Worm (Caenorhabditis elegans) whole organism, L1 larva: ENCODE data around the gene F56D5.3.

Experiments
- C04F5.9 ChIP-seq: sonication (generic microtip); optimal IDR thresholded peaks from 2 replicates; lab custom pipeline; 2016; ENCODE audit warnings: missing genetic modification characterization, missing compliant biosample characterization
- C16A3.4 ChIP-seq: fragments of 150-350 bp; optimal IDR thresholded peaks from 2 replicates; lab custom pipeline; 2014; ENCODE audit warnings: missing biosample characterization, missing genetic modification characterization
- C34B4.2 ChIP-seq: sonication (generic microtip); optimal IDR thresholded peaks from 2 replicates; lab custom pipeline; 2017; ENCODE audit warnings: mild to moderate bottlenecking, missing genetic modification characterization, missing compliant biosample characterization
- F16B12.6 ChIP-seq: fragments of 150-350 bp; optimal IDR thresholded peaks from 2 replicates; lab custom pipeline; 2014; ENCODE audit warnings: missing biosample characterization, missing genetic modification characterization
- ama-1 ChIP-seq: fragments of 150-350 bp; optimal IDR thresholded peaks from 2 replicates; lab custom pipeline; 2014
- blmp-1 ChIP-seq: fragments of 150-350 bp; optimal IDR thresholded peaks from 2 replicates; lab custom pipeline; 2014; ENCODE audit warnings: missing biosample characterization, missing genetic modification characterization
- ceh-63 ChIP-seq: fragments of 200-800 bp; sonication (Bioruptor generic); optimal IDR thresholded peaks from 2 replicates; lab custom pipeline; 2018; ENCODE audit warnings: mild to moderate bottlenecking, missing genetic modification characterization, missing compliant biosample characterization
- ceh-8 ChIP-seq: fragments of 200-800 bp; sonication (Bioruptor generic); optimal IDR thresholded peaks from 2 replicates; lab custom pipeline; 2018; ENCODE audit warnings: mild to moderate bottlenecking, missing genetic modification characterization, moderate library complexity, missing compliant biosample characterization
- ceh-82 ChIP-seq, 3 experiments: fragments of 150-350 bp in 1 of 3; sonication (generic microtip) in 2 of 3; optimal IDR thresholded peaks; 2 replicates each; lab custom pipeline; 2014 to 2017; ENCODE audit warnings: missing biosample characterization in 3 of 3, missing genetic modification characterization in 3 of 3
- ceh-90 ChIP-seq: sonication (generic microtip); optimal IDR thresholded peaks from 2 replicates; lab custom pipeline; 2016; ENCODE audit warnings: missing genetic modification characterization, missing compliant biosample characterization
- dpl-1 ChIP-seq, 3 experiments: fragments of 150-350 bp in 2 of 3; sonication (generic microtip) in 1 of 3; optimal IDR thresholded peaks; 2 replicates each; lab custom pipeline; 2014 to 2017; ENCODE audit warnings: missing biosample characterization in 3 of 3, missing genetic modification characterization in 3 of 3, missing genetic modification reagents in 3 of 3
- dsc-1 ChIP-seq: sonication (generic microtip); optimal IDR thresholded peaks from 2 replicates; lab custom pipeline; 2016; ENCODE audit warnings: mild to moderate bottlenecking, missing genetic modification characterization, missing compliant biosample characterization
- efl-1 ChIP-seq, 4 experiments: fragments of 150-350 bp; optimal IDR thresholded peaks in 3 of 4; peaks in 1 of 4; 1 replicate in 1 of 4; 2 replicates in 3 of 4; lab custom pipeline; 2014; ENCODE audit warnings: missing biosample characterization in 2 of 4, missing genetic modification characterization in 2 of 4, missing genetic modification reagents in 2 of 4
- efl-3 ChIP-seq: fragments of 200-800 bp; sonication (Bioruptor generic); optimal IDR thresholded peaks from 2 replicates; lab custom pipeline; 2018; ENCODE audit warnings: mild to moderate bottlenecking, missing genetic modification characterization, missing compliant biosample characterization
- egl-27 ChIP-seq, 2 experiments: fragments of 150-350 bp in 1 of 2; sonication (generic microtip); optimal IDR thresholded peaks; 3 replicates each; lab custom pipeline; 2017 to 2018; ENCODE audit warnings: missing biosample characterization in 2 of 2, missing genetic modification characterization in 2 of 2, missing genetic modification reagents in 2 of 2
- elt-3 ChIP-seq, 6 experiments: fragments of 150-350 bp in 1 of 6; sonication (generic microtip); optimal IDR thresholded peaks; 2 replicates each; lab custom pipeline; 2017 to 2018; ENCODE audit warnings: missing biosample characterization in 6 of 6, missing genetic modification characterization in 6 of 6, inconsistent platforms in 1 of 6
- fkh-4 ChIP-seq: sonication (generic microtip); optimal IDR thresholded peaks from 2 replicates; lab custom pipeline; 2016; ENCODE audit warnings: missing compliant biosample characterization, missing genetic modification characterization, borderline replicate concordance
- grh-1 ChIP-seq: fragments of 200-800 bp; sonication (Bioruptor generic); IDR thresholded peaks from 2 replicates; pipeline ENCODE4 v1.3.6; 2022; ENCODE audit warnings: missing genetic modification reagents, missing genetic modification characterization, missing compliant biosample characterization
- irx-1 ChIP-seq: sonication (generic microtip); optimal IDR thresholded peaks from 2 replicates; lab custom pipeline; 2016; ENCODE audit warnings: missing genetic modification characterization, missing compliant biosample characterization
- isw-1 ChIP-seq: fragments of 200-800 bp; sonication (Bioruptor generic); IDR thresholded peaks from 2 replicates; pipeline ENCODE4 v1.3.6; 2022; ENCODE audit warnings: missing genetic modification characterization, missing compliant biosample characterization
- jun-1 ChIP-seq: fragments of 150-350 bp; optimal IDR thresholded peaks from 2 replicates; lab custom pipeline; 2014; ENCODE audit warnings: missing biosample characterization, missing genetic modification reagents, missing genetic modification characterization
- lin-14 ChIP-seq: fragments of 200-800 bp; sonication (Bioruptor generic); optimal IDR thresholded peaks from 2 replicates; lab custom pipeline; 2018; ENCODE audit warnings: mild to moderate bottlenecking, missing genetic modification characterization, moderate library complexity, missing compliant biosample characterization
- lin-35 ChIP-seq, 2 experiments: fragments of 150-350 bp; optimal IDR thresholded peaks; 2 replicates each; lab custom pipeline; 2014; ENCODE audit warnings: missing biosample characterization in 2 of 2, missing genetic modification characterization in 2 of 2, missing genetic modification reagents in 2 of 2
- lin-39 ChIP-seq: fragments of 150-350 bp; optimal IDR thresholded peaks from 2 replicates; lab custom pipeline; 2014; ENCODE audit warnings: missing biosample characterization, missing genetic modification reagents, missing genetic modification characterization
- lsy-2 ChIP-seq, 2 experiments: fragments of 150-350 bp; optimal IDR thresholded peaks; 2 replicates each; lab custom pipeline; 2014; ENCODE audit warnings: missing biosample characterization in 2 of 2, missing genetic modification characterization in 2 of 2
- mab-9 ChIP-seq: fragments of 200-800 bp; sonication (Bioruptor generic); IDR thresholded peaks from 2 replicates; pipeline ENCODE4 v1.3.6; 2022; ENCODE audit warnings: missing genetic modification reagents, missing genetic modification characterization, missing compliant biosample characterization
- mdl-1 ChIP-seq, 2 experiments: fragments of 150-350 bp; optimal IDR thresholded peaks; 2 replicates each; lab custom pipeline; 2014 to 2017; ENCODE audit warnings: missing biosample characterization in 2 of 2, missing genetic modification characterization in 2 of 2, inconsistent platforms in 1 of 2
- mep-1 ChIP-seq: fragments of 150-350 bp; optimal IDR thresholded peaks from 2 replicates; lab custom pipeline; 2014; ENCODE audit warnings: missing biosample characterization, missing genetic modification characterization
- nhr-11 ChIP-seq: fragments of 150-350 bp; optimal IDR thresholded peaks from 2 replicates; lab custom pipeline; 2014; ENCODE audit warnings: missing biosample characterization, missing genetic modification characterization
- nhr-20 ChIP-seq: sonication (generic microtip); optimal IDR thresholded peaks from 2 replicates; lab custom pipeline; 2016; ENCODE audit warnings: mild to moderate bottlenecking, missing genetic modification characterization, missing compliant biosample characterization
- nhr-237 ChIP-seq: fragments of 150-350 bp; optimal IDR thresholded peaks from 2 replicates; lab custom pipeline; 2014; ENCODE audit warnings: missing biosample characterization, missing genetic modification characterization
- nhr-47 ChIP-seq: sonication (generic microtip); optimal IDR thresholded peaks from 2 replicates; lab custom pipeline; 2016; ENCODE audit warnings: mild to moderate bottlenecking, missing genetic modification characterization, moderate library complexity, missing compliant biosample characterization
- nhr-71 ChIP-seq: sonication (generic microtip); optimal IDR thresholded peaks from 2 replicates; lab custom pipeline; 2016; ENCODE audit warnings: mild to moderate bottlenecking, missing genetic modification characterization, moderate library complexity, missing compliant biosample characterization
- nhr-84 ChIP-seq: sonication (generic microtip); optimal IDR thresholded peaks from 2 replicates; lab custom pipeline; 2017; ENCODE audit warnings: missing biosample characterization, missing genetic modification characterization
- nhr-85 ChIP-seq: sonication (generic microtip); peaks from one replicate; lab custom pipeline; 2016; ENCODE audit warnings: missing genetic modification characterization, inconsistent platforms, missing compliant biosample characterization
- nhr-90 ChIP-seq: sonication (generic microtip); optimal IDR thresholded peaks from 2 replicates; lab custom pipeline; 2016; ENCODE audit warnings: mild to moderate bottlenecking, missing genetic modification characterization, missing compliant biosample characterization; ENCODE audit not compliant: poor library complexity
- rnt-1 ChIP-seq: sonication (generic microtip); optimal IDR thresholded peaks from 2 replicates; lab custom pipeline; 2016; ENCODE audit warnings: mild to moderate bottlenecking, missing genetic modification characterization, moderate library complexity, missing compliant biosample characterization
- skn-1 ChIP-seq: fragments of 150-350 bp; optimal IDR thresholded peaks from 2 replicates; lab custom pipeline; 2014; ENCODE audit warnings: missing biosample characterization, missing genetic modification characterization
- snpc-4 ChIP-seq: fragments of 150-350 bp; optimal IDR thresholded peaks from 2 replicates; lab custom pipeline; 2014; ENCODE audit warnings: missing biosample characterization, missing genetic modification characterization
- snu-23 ChIP-seq: sonication (generic microtip); optimal IDR thresholded peaks from 2 replicates; lab custom pipeline; 2016; ENCODE audit warnings: missing genetic modification characterization, missing compliant biosample characterization
- sup-37 ChIP-seq: fragments of 200-800 bp; sonication (Bioruptor generic); optimal IDR thresholded peaks from 2 replicates; lab custom pipeline; 2018; ENCODE audit warnings: mild to moderate bottlenecking, missing genetic modification characterization, missing compliant biosample characterization
- swsn-7 ChIP-seq: sonication (generic microtip); optimal IDR thresholded peaks from 2 replicates; lab custom pipeline; 2016; ENCODE audit warnings: missing genetic modification characterization, missing compliant biosample characterization
- tbx-2 ChIP-seq: sonication (generic microtip); optimal IDR thresholded peaks from 2 replicates; lab custom pipeline; 2016; ENCODE audit warnings: missing genetic modification characterization, missing compliant biosample characterization
- unc-130 ChIP-seq: fragments of 150-350 bp; optimal IDR thresholded peaks from 2 replicates; lab custom pipeline; 2017; ENCODE audit warnings: missing biosample characterization, missing genetic modification characterization, inconsistent platforms
- unc-86 ChIP-seq: sonication (generic microtip); optimal IDR thresholded peaks from 2 replicates; lab custom pipeline; 2016; ENCODE audit warnings: missing genetic modification characterization, missing compliant biosample characterization
- xbp-1 ChIP-seq: sonication (generic microtip); optimal IDR thresholded peaks from 2 replicates; lab custom pipeline; 2016; ENCODE audit warnings: missing genetic modification characterization, missing compliant biosample characterization
- zag-1 ChIP-seq: fragments of 150-350 bp; optimal IDR thresholded peaks from 2 replicates; lab custom pipeline; 2014; ENCODE audit warnings: missing biosample characterization, missing genetic modification characterization
- zip-4 ChIP-seq: fragments of 200-800 bp; sonication (Bioruptor generic); optimal IDR thresholded peaks from 2 replicates; lab custom pipeline; 2018; ENCODE audit warnings: mild to moderate bottlenecking, missing genetic modification characterization, moderate library complexity, missing compliant biosample characterization
- ztf-11 ChIP-seq, 2 experiments: sonication (generic microtip); optimal IDR thresholded peaks; 2 replicates each; lab custom pipeline; 2016 to 2017; ENCODE audit warnings: missing genetic modification characterization in 2 of 2, missing biosample characterization in 1 of 2, missing compliant biosample characterization in 1 of 2

Gene F56D5.3

DNA sequence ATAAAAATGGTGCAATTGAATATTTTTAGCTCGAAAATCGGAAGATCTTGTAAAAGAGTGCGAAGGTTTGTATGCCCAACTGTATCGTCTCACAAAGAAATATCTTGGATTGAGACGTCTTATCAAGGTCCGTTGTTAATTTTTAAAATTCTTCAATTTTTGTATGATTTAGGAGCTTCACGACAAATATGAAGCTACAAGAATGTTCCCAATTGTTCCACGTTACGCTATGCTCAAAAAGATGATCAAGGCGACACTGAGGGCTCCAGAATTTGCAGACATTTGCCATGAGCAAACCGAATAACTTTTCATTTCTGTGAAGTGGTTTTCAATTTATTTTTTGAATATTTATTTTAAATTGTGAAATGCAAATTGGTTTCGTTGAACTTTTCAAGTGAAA, 41.4 kb downstream of the F56D5.3 start (continued):
- TF ChIP-seq efl-1 (optimal IDR thresholded peaks at IDR 0.05; lab: Kevin White, UChicago) (no peak), efl-1 (GFP tag; optimal IDR thresholded peaks at IDR 0.05 in 1 of 2; lab: Kevin White, UChicago) (peak in 1 of 2 experiments; percentile 91), irx-1 (no peak), nhr-85 (tag; lab: Kevin White, UChicago) (peak; percentile 75), nhr-11 (no peak), lin-14 (GFP tag; lab: Kevin White, UChicago) (no peak), unc-130 (no peak), ztf-11 (tag; optimal IDR thresholded peaks at IDR 0.05; lab: Kevin White, UChicago) (no peak), zip-4 (GFP tag; lab: Kevin White, UChicago) (no peak), efl-3 (GFP tag; lab: Kevin White, UChicago) (no peak), egl-27 (tag; optimal IDR thresholded peaks at IDR 0.05; lab: Kevin White, UChicago) (no peak), jun-1 (tag; lab: Kevin White, UChicago) (no peak), C34B4.2 (tag; lab: Kevin White, UChicago) (no peak), mdl-1 (tag; optimal IDR thresholded peaks at IDR 0.05; lab: Kevin White, UChicago) (no peak)
- TF ChIP-seq, all 84 proteins: peak for 16

DNA sequence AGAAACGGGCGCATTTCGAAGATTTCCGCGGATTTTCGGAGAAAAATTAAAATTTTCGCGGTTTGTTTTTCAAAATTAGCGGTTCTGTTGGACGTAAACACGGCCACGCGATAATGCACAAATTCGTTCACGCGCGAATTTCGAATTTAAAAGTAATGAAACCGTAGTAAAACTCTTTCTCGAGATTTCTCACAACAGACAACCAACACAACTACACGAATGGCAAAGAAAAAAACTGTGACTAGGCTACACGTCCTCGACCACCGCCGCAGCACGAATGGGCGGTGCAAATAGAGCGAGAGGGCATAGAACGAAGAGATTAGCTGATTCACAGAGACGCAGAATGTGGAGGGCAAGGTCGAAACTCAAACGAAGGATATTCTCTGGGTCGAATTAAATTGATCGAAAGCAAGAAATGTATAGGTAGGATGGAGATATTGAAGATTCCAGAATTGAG, 43.5 kb downstream of the F56D5.3 start, which contains the start of gene idh-1:
idh-1 (minus strand) TSS at position 228 of the 457 bp plus-strand sequence.
- TF ChIP-seq swsn-7 (tag; lab: Kevin White, UChicago): peak; percentile 13
- TF ChIP-seq rnt-1 (tag; lab: Kevin White, UChicago): peak; percentile 59
- TF ChIP-seq lin-39 (tag; lab: Kevin White, UChicago): no peak
- peak; percentile 33 for TF ChIP-seq blmp-1 (tag; lab: Kevin White, UChicago)
- no peak for TF ChIP-seq ceh-63
- peak; percentile 72 to 85 (median 74) for TF ChIP-seq dpl-1 (GFP tag; optimal IDR thresholded peaks at IDR 0.05; lab: Kevin White, UChicago)
- no peak for TF ChIP-seq C16A3.4 (tag; lab: Kevin White, UChicago)
- peak; percentile 33 for TF ChIP-seq nhr-47
- peak; percentile 81 for TF ChIP-seq nhr-85 (tag; lab: Kevin White, UChicago)
- peak; percentile 85 for TF ChIP-seq ama-1
- TF ChIP-seq mab-9: 0 out of 2 replicates have a peak, but pooled peaks have one; percentile 18
- TF ChIP-seq nhr-71 (tag; lab: Kevin White, UChicago): peak; percentile 75
- TF ChIP-seq lsy-2 (tag; optimal IDR thresholded peaks at IDR 0.05; lab: Kevin White, UChicago): peak; percentile 32 to 42
- TF ChIP-seq lin-35 (GFP tag; optimal IDR thresholded peaks at IDR 0.05; lab: Kevin White, UChicago): peak; percentile 61 to 88
- TF ChIP-seq egl-27 (tag; optimal IDR thresholded peaks at IDR 0.05; lab: Kevin White, UChicago): no peak
- peak; percentile 65 for TF ChIP-seq F16B12.6 (tag; lab: Kevin White, UChicago)
- TF ChIP-seq nhr-20: peak; percentile 69
- TF ChIP-seq xbp-1: peak; percentile 45
- peak; percentile 90 for TF ChIP-seq lin-14 (GFP tag; lab: Kevin White, UChicago)
- no peak for TF ChIP-seq unc-86 (tag; lab: Kevin White, UChicago)
- peak; percentile 25 for TF ChIP-seq nhr-237 (tag; lab: Kevin White, UChicago)
- TF ChIP-seq C04F5.9: no peak
- TF ChIP-seq ceh-8 (GFP tag; lab: Kevin White, UChicago): no peak
- no peak for TF ChIP-seq fkh-4 (tag; lab: Kevin White, UChicago)
- TF ChIP-seq grh-1 (GFP tag; lab: Robert Waterston, UW): peak; percentile 23; the same call in 1 of the 2 replicates
- TF ChIP-seq snpc-4 (tag; lab: Kevin White, UChicago): peak; percentile 77
- TF ChIP-seq ceh-82 (tag; optimal IDR thresholded peaks at IDR 0.05; lab: Kevin White, UChicago): peak in 2 of 3 experiments; percentile 10 to 14
- TF ChIP-seq nhr-84 (tag; lab: Kevin White, UChicago): no peak
- TF ChIP-seq sup-37 (GFP tag; lab: Kevin White, UChicago): no peak
- peak in 2 of 6 experiments; percentile 20 to 66 for TF ChIP-seq elt-3 (tag; optimal IDR thresholded peaks at IDR 0.05; lab: Kevin White, UChicago)
- peak; percentile 23 for TF ChIP-seq nhr-90 (tag; lab: Kevin White, UChicago)
- no peak for TF ChIP-seq isw-1
- TF ChIP-seq efl-1 (optimal IDR thresholded peaks at IDR 0.05; lab: Kevin White, UChicago): peak; percentile 80 to 88
- TF ChIP-seq efl-1 (GFP tag; optimal IDR thresholded peaks at IDR 0.05 in 1 of 2; lab: Kevin White, UChicago): peak; percentile 87 to 98
- TF ChIP-seq skn-1 (tag; lab: Kevin White, UChicago): peak; percentile 12
- peak; percentile 16 for TF ChIP-seq tbx-2 (tag; lab: Kevin White, UChicago)
- peak; percentile 74 for TF ChIP-seq mep-1
- no peak for TF ChIP-seq ztf-11 (tag; optimal IDR thresholded peaks at IDR 0.05; lab: Kevin White, UChicago)
- TF ChIP-seq zag-1 (tag; lab: Kevin White, UChicago): no peak
- peak; percentile 70 for TF ChIP-seq snu-23
- peak in 1 of 2 experiments; percentile 31 for TF ChIP-seq mdl-1 (tag; optimal IDR thresholded peaks at IDR 0.05; lab: Kevin White, UChicago)
- TF ChIP-seq dsc-1 (tag; lab: Kevin White, UChicago): peak; percentile 4
- TF ChIP-seq ceh-90 (tag; lab: Kevin White, UChicago): no peak
